Worm (Caenorhabditis elegans): ENCODE data around the gene F31D4.2.

The F31D4.2 gene

ce11 chrV:20868329-20868728 is 23.0 kb upstream of the F31D4.2 start, which contains the start of gene F31D4.8:
F31D4.8 (minus strand) TSS chrV:20868429.
- TF ChIP-seq scrt-1 (GFP tag; IDR thresholded peaks at IDR 0.05): no peak
- no peak for TF ChIP-seq pes-1 (GFP tag; IDR thresholded peaks at IDR 0.05)
- no peak for TF ChIP-seq ets-7 (tag; optimal IDR thresholded peaks at IDR 0.05)
- TF ChIP-seq B0310.2 (tag; optimal IDR thresholded peaks at IDR 0.05): no peak
- no peak for TF ChIP-seq ama-1 (optimal IDR thresholded peaks at IDR 0.05)
- TF ChIP-seq sea-1 (GFP tag; conservative IDR thresholded peaks at IDR 0.05): no peak
- TF ChIP-seq ceh-36 (tag; optimal IDR thresholded peaks at IDR 0.05): no peak
- TF ChIP-seq flt-1 (GFP tag; IDR thresholded peaks at IDR 0.05): no peak
- no peak for TF ChIP-seq ceh-13 (GFP tag; optimal IDR thresholded peaks at IDR 0.05)
- TF ChIP-seq tra-4 (tag; optimal IDR thresholded peaks at IDR 0.05): no peak

ce11 chrV:20866406-20866805 is 21.1 kb upstream of the F31D4.2 start:
- no peak for TF ChIP-seq scrt-1 (GFP tag; IDR thresholded peaks at IDR 0.05)
- TF ChIP-seq ceh-36 (tag; optimal IDR thresholded peaks at IDR 0.05): no peak
- TF ChIP-seq pes-1 (GFP tag; IDR thresholded peaks at IDR 0.05): no peak
- no peak for TF ChIP-seq ets-7 (tag; optimal IDR thresholded peaks at IDR 0.05)
- no peak for TF ChIP-seq flt-1 (GFP tag; IDR thresholded peaks at IDR 0.05)
- no peak for TF ChIP-seq hmg-4 (GFP tag; optimal IDR thresholded peaks at IDR 0.05)
- TF ChIP-seq tbx-37 (GFP tag; conservative IDR thresholded peaks at IDR 0.05): no peak
- TF ChIP-seq hnd-1 (tag; optimal IDR thresholded peaks at IDR 0.05): no peak
- no peak for TF ChIP-seq tra-4 (tag; optimal IDR thresholded peaks at IDR 0.05)
- TF ChIP-seq ceh-13 (GFP tag; optimal IDR thresholded peaks at IDR 0.05): no peak
- no peak for TF ChIP-seq ama-1 (optimal IDR thresholded peaks at IDR 0.05)
- no peak for TF ChIP-seq tbx-11 (GFP tag; IDR thresholded peaks at IDR 0.05)
- TF ChIP-seq sea-1 (GFP tag; conservative IDR thresholded peaks at IDR 0.05): no peak
- no peak for TF ChIP-seq F13C5.2 (tag; optimal IDR thresholded peaks at IDR 0.05)
- no peak for TF ChIP-seq hmbx-1 (tag; optimal IDR thresholded peaks at IDR 0.05)
- TF ChIP-seq B0310.2 (tag; optimal IDR thresholded peaks at IDR 0.05): no peak
- TF ChIP-seq aly-1 (tag; optimal IDR thresholded peaks at IDR 0.05): no peak

ce11 chrV:20862681-20863080 is 17.3 kb upstream of the F31D4.2 start, which contains the start of gene twk-35:
twk-35 (plus strand) TSS chrV:20862981.
- TF ChIP-seq flt-1 (GFP tag; IDR thresholded peaks at IDR 0.05) (no peak), tbx-37 (GFP tag; conservative IDR thresholded peaks at IDR 0.05) (no peak), hnd-1 (tag; optimal IDR thresholded peaks at IDR 0.05) (no peak), B0310.2 (tag; optimal IDR thresholded peaks at IDR 0.05) (no peak), hmbx-1 (tag; optimal IDR thresholded peaks at IDR 0.05) (no peak), ceh-36 (tag; optimal IDR thresholded peaks at IDR 0.05) (no peak), tbx-11 (GFP tag; IDR thresholded peaks at IDR 0.05) (no peak), sea-1 (GFP tag; conservative IDR thresholded peaks at IDR 0.05) (no peak), F13C5.2 (tag; optimal IDR thresholded peaks at IDR 0.05) (no peak), pes-1 (GFP tag; IDR thresholded peaks at IDR 0.05) (no peak), scrt-1 (GFP tag; IDR thresholded peaks at IDR 0.05) (no peak), aly-1 (tag; optimal IDR thresholded peaks at IDR 0.05) (no peak), hmg-4 (GFP tag; optimal IDR thresholded peaks at IDR 0.05) (no peak), ceh-13 (GFP tag; optimal IDR thresholded peaks at IDR 0.05) (no peak), tra-4 (tag; optimal IDR thresholded peaks at IDR 0.05) (no peak), ama-1 (optimal IDR thresholded peaks at IDR 0.05) (no peak), ets-7 (tag; optimal IDR thresholded peaks at IDR 0.05) (no peak)

ce11 chrV:20861080-20861479 is 15.7 kb upstream of the F31D4.2 start, which contains the start of gene try-4:
try-4 (minus strand) TSS chrV:20861153.
- TF ChIP-seq F13C5.2 (tag; optimal IDR thresholded peaks at IDR 0.05): no peak
- no peak for TF ChIP-seq tra-4 (tag; optimal IDR thresholded peaks at IDR 0.05)
- TF ChIP-seq ceh-13 (GFP tag; optimal IDR thresholded peaks at IDR 0.05): no peak
- TF ChIP-seq tbx-37 (GFP tag; conservative IDR thresholded peaks at IDR 0.05): no peak
- TF ChIP-seq aly-1 (tag; optimal IDR thresholded peaks at IDR 0.05): no peak
- no peak for TF ChIP-seq hnd-1 (tag; optimal IDR thresholded peaks at IDR 0.05)
- no peak for TF ChIP-seq ets-7 (tag; optimal IDR thresholded peaks at IDR 0.05)
- no peak for TF ChIP-seq tbx-11 (GFP tag; IDR thresholded peaks at IDR 0.05)
- TF ChIP-seq ama-1 (optimal IDR thresholded peaks at IDR 0.05): no peak
- TF ChIP-seq hmg-4 (GFP tag; optimal IDR thresholded peaks at IDR 0.05): no peak
- no peak for TF ChIP-seq B0310.2 (tag; optimal IDR thresholded peaks at IDR 0.05)
- no peak for TF ChIP-seq ceh-36 (tag; optimal IDR thresholded peaks at IDR 0.05)
- TF ChIP-seq hmbx-1 (tag; optimal IDR thresholded peaks at IDR 0.05): no peak
- no peak for TF ChIP-seq pes-1 (GFP tag; IDR thresholded peaks at IDR 0.05)
- no peak for TF ChIP-seq flt-1 (GFP tag; IDR thresholded peaks at IDR 0.05)
- TF ChIP-seq scrt-1 (GFP tag; IDR thresholded peaks at IDR 0.05): no peak
- no peak for TF ChIP-seq sea-1 (GFP tag; conservative IDR thresholded peaks at IDR 0.05)

ce11 chrV:20853581-20854161 is 8.3 kb upstream of the F31D4.2 start, which contains the start of gene F31D4.5:
F31D4.5 (plus strand) TSS chrV:20854071.
- TF ChIP-seq pes-1 (GFP tag; IDR thresholded peaks at IDR 0.05) (no peak), aly-1 (tag; optimal IDR thresholded peaks at IDR 0.05) (no peak), B0310.2 (tag; optimal IDR thresholded peaks at IDR 0.05) (no peak), ceh-13 (GFP tag; optimal IDR thresholded peaks at IDR 0.05) (no peak)

ce11 chrV:20851847-20852386 is 6.6 kb upstream of the F31D4.2 start, which contains the start of gene ndua-1:
ndua-1 (minus strand) TSS chrV:20851897.
- 0 out of 2 replicates have a peak, but pooled peaks have one; percentile 33 for TF ChIP-seq pes-1 (GFP tag; IDR thresholded peaks at IDR 0.05)
- TF ChIP-seq hmg-4 (GFP tag; optimal IDR thresholded peaks at IDR 0.05): peak; percentile 9
- peak; percentile 70 for TF ChIP-seq F13C5.2 (tag; optimal IDR thresholded peaks at IDR 0.05)
- TF ChIP-seq hnd-1 (tag; optimal IDR thresholded peaks at IDR 0.05): no peak
- no peak for TF ChIP-seq tbx-11 (GFP tag; IDR thresholded peaks at IDR 0.05)
- TF ChIP-seq B0310.2 (tag; optimal IDR thresholded peaks at IDR 0.05): no peak

- no peak for TF ChIP-seq aly-1 (tag; optimal IDR thresholded peaks at IDR 0.05)
- no peak for TF ChIP-seq ceh-36 (tag; optimal IDR thresholded peaks at IDR 0.05)
- TF ChIP-seq flt-1 (GFP tag; IDR thresholded peaks at IDR 0.05): no peak
- no peak for TF ChIP-seq B0310.2 (tag; optimal IDR thresholded peaks at IDR 0.05)
- TF ChIP-seq sea-1 (GFP tag; conservative IDR thresholded peaks at IDR 0.05): 0 out of 2 replicates have a peak, but pooled peaks have one; percentile 6
- TF ChIP-seq F13C5.2 (tag; optimal IDR thresholded peaks at IDR 0.05): no peak
These were observed 5.2 kb upstream of the F31D4.2 start, which contains the start of gene clec-264 for ce11 chrV:20850580-20850979. clec-264 (minus strand) TSS chrV:20850701.

Measured in whole organism, early embryonic.